Worm (Caenorhabditis elegans): Measurements from ENCODE around the gene R74.7.

The R74.7 gene

DNA sequence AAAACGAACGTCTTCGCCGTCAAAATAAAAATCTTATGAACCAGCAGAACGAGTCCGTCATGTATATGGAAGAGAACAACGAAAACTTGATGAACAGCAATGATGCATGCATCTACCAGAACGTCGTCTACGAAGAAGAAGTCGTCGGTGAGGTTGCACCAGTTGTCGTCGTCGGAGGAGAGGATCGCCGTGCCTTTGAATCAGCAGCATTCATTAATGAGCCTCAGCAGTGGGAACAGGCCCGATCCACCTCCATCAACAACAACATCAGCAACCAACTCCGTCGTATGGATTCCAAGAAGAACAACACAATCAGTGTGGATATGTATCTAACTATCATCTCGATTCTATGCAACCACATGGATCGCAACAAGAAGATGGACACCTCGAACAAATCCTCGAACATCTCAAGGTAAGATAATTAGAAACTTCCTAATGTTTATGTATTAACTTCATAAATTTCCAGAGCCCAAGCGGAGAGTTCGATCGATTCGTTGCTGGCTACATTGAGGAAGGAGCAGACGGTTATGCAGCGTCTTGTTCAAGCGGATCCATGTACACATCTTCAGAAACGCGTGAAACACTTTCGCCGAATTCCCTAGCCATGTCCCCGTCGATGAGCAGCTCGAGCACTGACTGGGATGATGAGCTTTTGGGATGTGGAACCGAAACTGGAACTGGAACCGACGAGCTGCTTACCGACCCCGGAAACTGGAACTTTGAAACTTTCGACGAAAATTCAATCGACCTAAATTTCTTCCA is 9.7 kb upstream of the R74.7 start:
- peak; percentile 52 for TF ChIP-seq ama-1 (optimal IDR thresholded peaks at IDR 0.05)
- TF ChIP-seq ztf-4 (tag; optimal IDR thresholded peaks at IDR 0.05) = no peak
- TF ChIP-seq nhr-23 (tag; optimal IDR thresholded peaks at IDR 0.05) = peak; percentile 1
- no peak for TF ChIP-seq elt-2 (tag; optimal IDR thresholded peaks at IDR 0.05)

DNA sequence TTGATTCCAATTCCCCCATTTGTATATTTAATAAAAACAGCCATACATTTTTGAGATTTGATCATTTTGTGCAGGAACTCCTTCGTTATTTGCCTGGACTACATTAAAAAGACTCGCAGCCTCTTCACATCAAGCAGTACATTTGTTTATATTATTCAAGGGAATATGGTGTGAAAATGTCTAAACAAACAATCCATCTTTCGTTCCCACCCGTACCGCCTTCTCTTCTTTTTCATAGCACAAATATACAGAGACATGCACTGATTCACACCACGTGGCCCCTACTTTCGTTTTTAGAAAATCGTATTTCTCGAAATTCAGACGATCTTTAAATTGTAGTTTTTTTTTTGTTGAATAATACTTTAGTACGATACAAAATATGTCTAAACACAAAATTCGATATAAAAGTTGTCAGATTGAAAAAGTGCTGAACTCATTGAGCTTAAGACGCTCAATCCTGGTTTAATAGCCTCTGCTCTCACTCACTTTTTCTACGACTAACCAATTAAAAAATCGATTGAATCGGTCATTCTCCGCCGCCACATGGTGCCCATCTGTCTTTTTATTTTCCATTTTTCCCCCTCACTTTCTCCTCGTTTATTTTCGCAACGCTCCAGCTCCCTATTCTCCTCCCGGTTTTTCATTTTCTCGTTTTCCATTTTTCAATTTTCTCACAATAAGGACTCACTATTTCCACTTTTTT is 8.8 kb upstream of the R74.7 start:
- peak; percentile 60 for TF ChIP-seq nhr-23 (tag; optimal IDR thresholded peaks at IDR 0.05)
- no peak for TF ChIP-seq lin-39 (tag; optimal IDR thresholded peaks at IDR 0.05)
- TF ChIP-seq hmg-11 (tag; optimal IDR thresholded peaks at IDR 0.05) = peak; percentile 47
- TF ChIP-seq ztf-4 (tag; optimal IDR thresholded peaks at IDR 0.05) = peak; percentile 60
- TF ChIP-seq elt-2 (tag; optimal IDR thresholded peaks at IDR 0.05) = peak; percentile 58
- TF ChIP-seq egl-5 (tag; optimal IDR thresholded peaks at IDR 0.05) = no peak
- peak; percentile 87 for TF ChIP-seq tbx-2 (tag; optimal IDR thresholded peaks at IDR 0.05)
- peak; percentile 46 for TF ChIP-seq ceh-82 (tag; optimal IDR thresholded peaks at IDR 0.05)
- no peak for TF ChIP-seq sea-2 (GFP tag; optimal IDR thresholded peaks at IDR 0.05)
- TF ChIP-seq pha-4 (tag; optimal IDR thresholded peaks at IDR 0.05) = peak; percentile 36
- TF ChIP-seq lsy-12 (tag; optimal IDR thresholded peaks at IDR 0.05) = peak; percentile 74
- TF ChIP-seq daf-12 (tag; optimal IDR thresholded peaks at IDR 0.05) = peak; percentile 49
- no peak for TF ChIP-seq nhr-76 (tag; optimal IDR thresholded peaks at IDR 0.05)
- no peak for TF ChIP-seq nhr-12 (tag; optimal IDR thresholded peaks at IDR 0.05)
- peak; percentile 56 for TF ChIP-seq ceh-28 (tag; optimal IDR thresholded peaks at IDR 0.05)
- TF ChIP-seq snpc-4 (tag; optimal IDR thresholded peaks at IDR 0.05) = no peak
- no peak for TF ChIP-seq unc-62 (GFP tag; optimal IDR thresholded peaks at IDR 0.05)
- TF ChIP-seq nhr-25 (tag; optimal IDR thresholded peaks at IDR 0.05) = peak; percentile 38
- TF ChIP-seq aly-2 (tag; optimal IDR thresholded peaks at IDR 0.05) = peak; percentile 33
- TF ChIP-seq jun-1 (tag; optimal IDR thresholded peaks at IDR 0.05) = peak; percentile 34
- TF ChIP-seq nfya-1 (tag; optimal IDR thresholded peaks at IDR 0.05; ENCODE audit: insufficient read depth) = peak; percentile 56
- peak; percentile 95 for TF ChIP-seq ama-1 (optimal IDR thresholded peaks at IDR 0.05)
- TF ChIP-seq nhr-237 (tag; optimal IDR thresholded peaks at IDR 0.05) = no peak
- peak; percentile 31 for TF ChIP-seq R02D3.7 (tag; optimal IDR thresholded peaks at IDR 0.05)
- peak; percentile 30 for TF ChIP-seq pqm-1 (tag; optimal IDR thresholded peaks at IDR 0.05)
- no peak for TF ChIP-seq ceh-16 (tag; optimal IDR thresholded peaks at IDR 0.05)
- peak; percentile 46 for TF ChIP-seq nhr-77 (tag; optimal IDR thresholded peaks at IDR 0.05)
- peak; percentile 84 for TF ChIP-seq nhr-43 (tag; optimal IDR thresholded peaks at IDR 0.05; ENCODE audit: poor library complexity, severe bottlenecking)
- no peak for TF ChIP-seq mdl-1 (tag; optimal IDR thresholded peaks at IDR 0.05)

DNA sequence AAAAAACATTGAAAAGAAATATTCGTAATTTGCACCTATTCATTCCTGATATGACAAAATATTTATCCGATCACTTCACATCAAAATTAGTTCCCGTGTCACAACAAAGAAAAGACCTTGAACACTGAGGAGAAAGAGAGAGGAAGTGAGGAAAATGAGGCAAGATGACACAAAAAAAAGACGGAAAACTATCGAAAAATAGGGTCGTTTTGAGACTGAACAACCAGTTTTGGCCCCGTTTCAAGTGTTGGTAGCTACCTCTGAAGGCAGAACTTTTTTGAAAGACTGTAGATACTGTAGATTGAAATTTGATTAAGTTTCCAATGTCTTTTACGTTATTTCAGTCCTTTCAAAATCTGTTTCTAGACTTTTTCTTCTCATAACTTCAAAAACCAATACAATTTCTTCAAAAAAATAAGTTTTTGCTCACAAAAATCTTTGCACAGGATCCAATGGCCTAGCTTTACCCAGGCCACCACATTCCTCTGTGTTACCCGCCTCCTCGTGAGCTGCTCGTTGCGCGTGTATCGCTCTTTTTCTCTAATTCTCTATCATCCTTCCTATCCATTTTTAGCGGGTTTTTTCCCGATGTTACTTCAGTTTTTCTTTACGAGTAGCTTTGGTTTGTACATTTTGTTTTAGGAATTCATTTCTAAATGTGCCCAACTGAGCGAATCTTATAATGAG is 7.8 kb upstream of the R74.7 start:
- TF ChIP-seq elt-2 (tag; optimal IDR thresholded peaks at IDR 0.05) (no peak), tbx-2 (tag; optimal IDR thresholded peaks at IDR 0.05) (no peak), nhr-43 (tag; optimal IDR thresholded peaks at IDR 0.05; ENCODE audit: poor library complexity, severe bottlenecking) (no peak), eor-1 (tag; optimal IDR thresholded peaks at IDR 0.05) (no peak), ceh-28 (tag; optimal IDR thresholded peaks at IDR 0.05) (no peak), mdl-1 (tag; optimal IDR thresholded peaks at IDR 0.05) (peak; percentile 85), nhr-11 (tag; optimal IDR thresholded peaks at IDR 0.05) (no peak), nfya-1 (tag; optimal IDR thresholded peaks at IDR 0.05; ENCODE audit: insufficient read depth) (peak; percentile 84), egl-5 (tag; optimal IDR thresholded peaks at IDR 0.05) (peak; percentile 20), ceh-9 (tag; optimal IDR thresholded peaks at IDR 0.05) (no peak), R02D3.7 (tag; optimal IDR thresholded peaks at IDR 0.05) (peak; percentile 22), nhr-76 (tag; optimal IDR thresholded peaks at IDR 0.05) (no peak), pqm-1 (tag; optimal IDR thresholded peaks at IDR 0.05) (no peak), fkh-10 (GFP tag; optimal IDR thresholded peaks at IDR 0.05) (peak; percentile 6), mml-1 (tag; optimal IDR thresholded peaks at IDR 0.05) (no peak), egl-27 (tag; optimal IDR thresholded peaks at IDR 0.05) (no peak), elt-3 (tag; optimal IDR thresholded peaks at IDR 0.05) (no peak), snpc-4 (tag; optimal IDR thresholded peaks at IDR 0.05) (peak; percentile 46), unc-62 (GFP tag; optimal IDR thresholded peaks at IDR 0.05) (no peak), ztf-11 (tag; optimal IDR thresholded peaks at IDR 0.05) (no peak), daf-12 (tag; optimal IDR thresholded peaks at IDR 0.05) (no peak), ama-1 (optimal IDR thresholded peaks at IDR 0.05) (no peak), pha-4 (tag; optimal IDR thresholded peaks at IDR 0.05) (peak; percentile 73), jun-1 (tag; optimal IDR thresholded peaks at IDR 0.05) (no peak), nhr-77 (tag; optimal IDR thresholded peaks at IDR 0.05) (no peak), nhr-23 (tag; optimal IDR thresholded peaks at IDR 0.05) (no peak), elt-1 (tag; optimal IDR thresholded peaks at IDR 0.05) (no peak), ceh-82 (tag; optimal IDR thresholded peaks at IDR 0.05) (no peak), fos-1 (tag; optimal IDR thresholded peaks at IDR 0.05) (no peak), lsy-12 (tag; optimal IDR thresholded peaks at IDR 0.05) (no peak), lin-39 (tag; optimal IDR thresholded peaks at IDR 0.05) (peak; percentile 60), ztf-4 (tag; optimal IDR thresholded peaks at IDR 0.05) (no peak), aly-2 (tag; optimal IDR thresholded peaks at IDR 0.05) (no peak), nhr-25 (tag; optimal IDR thresholded peaks at IDR 0.05) (peak; percentile 58), lin-15B (tag; optimal IDR thresholded peaks at IDR 0.05) (peak; percentile 75), skn-1 (tag; optimal IDR thresholded peaks at IDR 0.05) (peak; percentile 21), ZK546.5 (tag; optimal IDR thresholded peaks at IDR 0.05) (no peak)
